Fruit fly (Drosophila melanogaster) whole organism, adult: ENCODE measurements around the gene CG3345.

Experiments used
- CG7101 ChIP-seq: fragments of 200-800 bp; sonication (Bioruptor generic); optimal IDR thresholded peaks from 2 replicates; lab custom pipeline; 2018; ENCODE audit warnings: missing biosample characterization, mild to moderate bottlenecking, missing genetic modification characterization, moderate library complexity
- cnc ChIP-seq, 2 experiments: fragments of >200 bp; optimal IDR thresholded peaks; 2 replicates each; lab custom pipeline; 2017
- pad ChIP-seq: fragments of 200-800 bp; sonication (Bioruptor generic); optimal IDR thresholded peaks from 3 replicates; lab custom pipeline; 2017; ENCODE audit warnings: missing biosample characterization, missing genetic modification characterization, mild to moderate bottlenecking, moderate library complexity, missing genetic modification reagents

- no peak for TF ChIP-seq CG7101 (tag; lab: Kevin White, UChicago)
- TF ChIP-seq pad = no peak
- no peak for TF ChIP-seq cnc (optimal IDR thresholded peaks at IDR 0.05; lab: Kevin White, UChicago)
Measured at dm6 chr2L:277122-277671, 8.3 kb downstream of the CG3345 start, which contains the start of gene smo.
